Worm (Caenorhabditis elegans): ENCODE measurements around the gene msp-81.

The msp-81 gene

ce11 chrIV:9849624-9850023, 13.4 kb upstream of the msp-81 start, which contains the start of gene K07F5.8:
Gene K07F5.8 (minus strand): TSS chrIV:9849724.
- TF ChIP-seq drap-1 (GFP tag; optimal IDR thresholded peaks at IDR 0.05), result no peak
- no peak for TF ChIP-seq nhr-12 (tag; optimal IDR thresholded peaks at IDR 0.05)
- no peak for TF ChIP-seq ztf-11 (tag; optimal IDR thresholded peaks at IDR 0.05)
- no peak for TF ChIP-seq nhr-28 (tag; optimal IDR thresholded peaks at IDR 0.05)
- TF ChIP-seq pha-4 (tag; optimal IDR thresholded peaks at IDR 0.05), result no peak
- TF ChIP-seq ces-1 (GFP tag; optimal IDR thresholded peaks at IDR 0.05), result no peak
- no peak for TF ChIP-seq mls-2 (tag; optimal IDR thresholded peaks at IDR 0.05)
- TF ChIP-seq sem-2 (GFP tag; optimal IDR thresholded peaks at IDR 0.05), result no peak
- no peak for TF ChIP-seq ceh-83 (GFP tag; optimal IDR thresholded peaks at IDR 0.05)
- no peak for TF ChIP-seq nhr-237 (tag; optimal IDR thresholded peaks at IDR 0.05)
- no peak for TF ChIP-seq lsy-2 (tag; optimal IDR thresholded peaks at IDR 0.05)
- TF ChIP-seq unc-62 (GFP tag; optimal IDR thresholded peaks at IDR 0.05), result no peak
- TF ChIP-seq hlh-1 (tag; optimal IDR thresholded peaks at IDR 0.05), result no peak
- no peak for TF ChIP-seq elt-1 (tag; optimal IDR thresholded peaks at IDR 0.05; ENCODE audit: borderline replicate concordance, insufficient read depth)
- TF ChIP-seq nhr-2 (tag; optimal IDR thresholded peaks at IDR 0.05), result no peak

ce11 chrIV:9848075-9848474, 11.9 kb upstream of the msp-81 start, which contains the start of gene K07F5.7:
Gene K07F5.7 (minus strand): TSS chrIV:9848175.
- TF ChIP-seq sptf-1 (tag; optimal IDR thresholded peaks at IDR 0.05) (no peak), nhr-12 (tag; optimal IDR thresholded peaks at IDR 0.05) (no peak), ceh-43 (GFP tag; optimal IDR thresholded peaks at IDR 0.05) (no peak), lsy-2 (tag; optimal IDR thresholded peaks at IDR 0.05) (no peak), unc-62 (GFP tag; optimal IDR thresholded peaks at IDR 0.05) (no peak), ham-2 (GFP tag; optimal IDR thresholded peaks at IDR 0.05) (no peak), flh-1 (GFP tag; optimal IDR thresholded peaks at IDR 0.05) (no peak), pha-4 (tag; optimal IDR thresholded peaks at IDR 0.05) (no peak), blmp-1 (tag; optimal IDR thresholded peaks at IDR 0.05) (no peak), nhr-76 (tag; optimal IDR thresholded peaks at IDR 0.05) (no peak), cnd-1 (tag; optimal IDR thresholded peaks at IDR 0.05) (no peak)

ce11 chrIV:9846574-9846973, 10.4 kb upstream of the msp-81 start, which contains the start of gene K07F5.6:
Gene K07F5.6 (minus strand): TSS chrIV:9846674.
- TF ChIP-seq pha-4 (tag; optimal IDR thresholded peaks at IDR 0.05), result no peak
- no peak for TF ChIP-seq blmp-1 (tag; optimal IDR thresholded peaks at IDR 0.05)
- TF ChIP-seq ztf-11 (tag; optimal IDR thresholded peaks at IDR 0.05), result no peak
- no peak for TF ChIP-seq elt-3 (tag; optimal IDR thresholded peaks at IDR 0.05)
- TF ChIP-seq bed-3 (GFP tag; optimal IDR thresholded peaks at IDR 0.05), result no peak

- TF ChIP-seq ztf-11 (tag; optimal IDR thresholded peaks at IDR 0.05) (no peak), ceh-83 (GFP tag; optimal IDR thresholded peaks at IDR 0.05) (no peak), ceh-39 (tag; optimal IDR thresholded peaks at IDR 0.05) (no peak), ceh-43 (GFP tag; optimal IDR thresholded peaks at IDR 0.05) (no peak), mls-2 (tag; optimal IDR thresholded peaks at IDR 0.05) (no peak)
These were observed 7.5 kb upstream of the msp-81 start, which contains the start of gene nspd-2 for ce11 chrIV:9843760-9844159. Gene nspd-2 (plus strand): TSS chrIV:9844060.

- TF ChIP-seq ces-1 (GFP tag; optimal IDR thresholded peaks at IDR 0.05) (no peak), nhr-28 (tag; optimal IDR thresholded peaks at IDR 0.05) (no peak), bed-3 (GFP tag; optimal IDR thresholded peaks at IDR 0.05) (no peak), snpc-4 (tag; optimal IDR thresholded peaks at IDR 0.05) (no peak), ztf-11 (tag; optimal IDR thresholded peaks at IDR 0.05) (no peak), lin-13 (tag; optimal IDR thresholded peaks at IDR 0.05) (no peak), drap-1 (GFP tag; optimal IDR thresholded peaks at IDR 0.05) (no peak), ceh-43 (GFP tag; optimal IDR thresholded peaks at IDR 0.05) (no peak), flh-1 (GFP tag; optimal IDR thresholded peaks at IDR 0.05) (no peak), blmp-1 (tag; optimal IDR thresholded peaks at IDR 0.05) (no peak), mab-5 (tag; optimal IDR thresholded peaks at IDR 0.05) (no peak), hlh-1 (tag; optimal IDR thresholded peaks at IDR 0.05) (no peak)
These were observed 5.9 kb upstream of the msp-81 start, which contains the start of gene K07F5.17 for ce11 chrIV:9842071-9842470. Gene K07F5.17 (plus strand): TSS chrIV:9842371.

ce11 chrIV:9840984-9841590, 4.9 kb upstream of the msp-81 start, which contains the start of the genes kin-24 and msp-56:
Gene kin-24 (minus strand): TSS chrIV:9841084.
Gene msp-56 (plus strand): TSS chrIV:9841540.
- no peak for TF ChIP-seq cnd-1 (tag; optimal IDR thresholded peaks at IDR 0.05)
- TF ChIP-seq sem-2 (GFP tag; optimal IDR thresholded peaks at IDR 0.05), result no peak
- no peak for TF ChIP-seq unc-39 (tag; optimal IDR thresholded peaks at IDR 0.05)
- TF ChIP-seq unc-62 (GFP tag; optimal IDR thresholded peaks at IDR 0.05), result no peak
- no peak for TF ChIP-seq drap-1 (GFP tag; optimal IDR thresholded peaks at IDR 0.05)
- no peak for TF ChIP-seq snpc-4 (tag; optimal IDR thresholded peaks at IDR 0.05)
- no peak for TF ChIP-seq mls-2 (tag; optimal IDR thresholded peaks at IDR 0.05)
- no peak for TF ChIP-seq nhr-237 (tag; optimal IDR thresholded peaks at IDR 0.05)
- TF ChIP-seq bed-3 (GFP tag; optimal IDR thresholded peaks at IDR 0.05), result no peak
- no peak for TF ChIP-seq nhr-28 (tag; optimal IDR thresholded peaks at IDR 0.05)
- TF ChIP-seq lin-32 (GFP tag; optimal IDR thresholded peaks at IDR 0.05), result no peak
- no peak for TF ChIP-seq ztf-11 (tag; optimal IDR thresholded peaks at IDR 0.05)
- no peak for TF ChIP-seq unc-120 (tag; optimal IDR thresholded peaks at IDR 0.05; ENCODE audit: poor library complexity, severe bottlenecking)
- TF ChIP-seq sptf-1 (tag; optimal IDR thresholded peaks at IDR 0.05), result no peak
- TF ChIP-seq ceh-83 (GFP tag; optimal IDR thresholded peaks at IDR 0.05), result no peak
